Worm (Caenorhabditis elegans) whole organism, late embryonic: ENCODE results near the gene F35F10.7.

Source experiments
- dve-1 ChIP-seq: sonication (generic microtip); optimal IDR thresholded peaks from 2 replicates; lab custom pipeline; 2017; ENCODE audit warnings: antibody characterized with exemption, mild to moderate bottlenecking, missing genetic modification characterization, missing compliant biosample characterization
- lim-6 ChIP-seq: sonication (generic microtip); optimal IDR thresholded peaks from 2 replicates; lab custom pipeline; 2016; ENCODE audit warnings: missing genetic modification characterization, missing compliant biosample characterization
- nhr-11 ChIP-seq: fragments of 150-350 bp; optimal IDR thresholded peaks from 2 replicates; lab custom pipeline; 2014; ENCODE audit warnings: missing biosample characterization, missing genetic modification characterization
- pag-3 ChIP-seq: sonication (generic microtip); optimal IDR thresholded peaks from 2 replicates; lab custom pipeline; 2016; ENCODE audit warnings: missing compliant biosample characterization, missing genetic modification characterization, borderline replicate concordance
- ref-2 ChIP-seq: sonication (generic microtip); optimal IDR thresholded peaks from 2 replicates; lab custom pipeline; 2016; ENCODE audit warnings: missing genetic modification characterization, missing compliant biosample characterization
- rnt-1 ChIP-seq: sonication (generic microtip); optimal IDR thresholded peaks from 2 replicates; lab custom pipeline; 2016; ENCODE audit warnings: missing genetic modification characterization, missing compliant biosample characterization

DNA sequence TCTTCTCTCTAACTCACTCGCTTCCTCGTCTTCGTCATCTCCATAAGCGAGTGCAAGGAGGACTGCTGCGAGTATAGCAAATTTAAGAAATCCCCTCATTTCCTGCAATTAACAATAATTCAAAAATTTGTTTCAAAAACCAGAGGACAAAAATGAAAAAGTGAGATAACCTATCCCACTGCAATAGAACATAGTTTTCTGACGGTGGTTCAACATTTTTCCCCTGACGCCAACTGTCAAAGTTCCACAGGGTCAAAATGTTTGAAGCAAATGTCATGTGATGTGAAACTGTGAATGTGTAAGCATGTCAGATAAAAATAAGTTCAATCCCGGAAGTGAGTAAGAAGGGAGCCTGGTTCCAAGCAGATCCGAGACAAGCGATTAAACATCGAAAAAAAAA, 17.8 kb downstream of the F35F10.7 start, which contains the start of gene T28A11.19:
- no peak for TF ChIP-seq dve-1 (tag; lab: Kevin White, UChicago)
- no peak for TF ChIP-seq ref-2 (tag; lab: Kevin White, UChicago)
- TF ChIP-seq nhr-11 (tag; lab: Kevin White, UChicago): no peak
- no peak for TF ChIP-seq pag-3 (tag; lab: Kevin White, UChicago)
- TF ChIP-seq lim-6: no peak
- TF ChIP-seq rnt-1: no peak
